Worm (Caenorhabditis elegans) whole organism, early embryonic: ENCODE results near the gene sra-32.

Experiments
- B0310.2 ChIP-seq: sonication (generic microtip); optimal IDR thresholded peaks from 2 replicates; lab custom pipeline; 2016; ENCODE audit warnings: mild to moderate bottlenecking, missing genetic modification characterization, missing compliant biosample characterization
- ama-1 ChIP-seq: fragments of 150-350 bp; optimal IDR thresholded peaks from 2 replicates; lab custom pipeline; 2014
- ceh-13 ChIP-seq: fragments of 200-800 bp; sonication (Bioruptor generic); optimal IDR thresholded peaks from 2 replicates; lab custom pipeline; 2018; ENCODE audit warnings: mild to moderate bottlenecking, missing genetic modification characterization, missing compliant biosample characterization
- ceh-36 ChIP-seq: sonication (generic microtip); optimal IDR thresholded peaks from 2 replicates; lab custom pipeline; 2016; ENCODE audit warnings: missing genetic modification characterization, inconsistent platforms, missing compliant biosample characterization
- ets-7 ChIP-seq: sonication (generic microtip); optimal IDR thresholded peaks from 2 replicates; lab custom pipeline; 2016; ENCODE audit warnings: missing genotype, missing genetic modification characterization, missing compliant biosample characterization
- flt-1 ChIP-seq: fragments of 200-800 bp; sonication (Bioruptor generic); IDR thresholded peaks from 2 replicates; pipeline ENCODE4 v1.3.6; 2022; ENCODE audit warnings: missing genetic modification characterization, missing compliant biosample characterization
- hmbx-1 ChIP-seq: sonication (generic microtip); optimal IDR thresholded peaks from 2 replicates; lab custom pipeline; 2016; ENCODE audit warnings: mild to moderate bottlenecking, missing genetic modification characterization, missing compliant biosample characterization
- hnd-1 ChIP-seq: sonication (generic microtip); optimal IDR thresholded peaks from 2 replicates; lab custom pipeline; 2016; ENCODE audit warnings: missing genetic modification characterization, missing compliant biosample characterization
- pes-1 ChIP-seq: fragments of 200-800 bp; sonication (Bioruptor generic); IDR thresholded peaks from 2 replicates; pipeline ENCODE4 v1.3.6; 2022; ENCODE audit warnings: missing genetic modification reagents, missing genetic modification characterization, missing compliant biosample characterization
- tbx-11 ChIP-seq: fragments of 200-800 bp; sonication (Bioruptor generic); IDR thresholded peaks from 2 replicates; pipeline ENCODE4 v1.3.6; 2022; ENCODE audit warnings: missing genetic modification characterization, missing compliant biosample characterization
- tbx-37 ChIP-seq: fragments of 200-800 bp; sonication (Bioruptor generic); conservative IDR thresholded peaks from 2 replicates; pipeline ENCODE4 v1.3.6; 2022; ENCODE audit warnings: missing genetic modification reagents, missing genetic modification characterization, missing compliant biosample characterization
- tra-4 ChIP-seq: sonication (generic microtip); optimal IDR thresholded peaks from 2 replicates; lab custom pipeline; 2017; ENCODE audit warnings: missing genetic modification characterization, missing compliant biosample characterization

DNA sequence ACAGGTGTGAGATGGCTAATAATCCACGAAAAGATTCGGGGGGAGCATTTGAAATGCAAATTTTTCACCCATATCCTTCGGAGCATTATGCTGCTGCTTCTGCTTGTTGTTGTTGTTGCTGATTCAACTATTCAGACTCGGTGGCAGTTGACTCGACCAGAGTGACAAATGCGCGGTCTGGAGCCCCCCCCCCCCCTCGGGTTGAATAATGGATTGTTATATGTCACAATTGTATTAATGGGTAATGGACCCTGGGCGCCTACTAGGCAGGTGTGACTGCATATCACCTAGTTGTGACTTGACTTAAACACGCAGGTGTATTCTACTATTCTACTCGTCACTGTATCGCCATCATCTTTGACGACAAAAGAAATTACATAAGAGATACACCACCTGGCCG, 43.8 kb upstream of the sra-32 start:
- TF ChIP-seq tbx-11 (GFP tag; lab: Robert Waterston, UW) = no peak
- TF ChIP-seq ama-1 (lab: Kevin White, UChicago) = no peak
- TF ChIP-seq ets-7 (tag; lab: Kevin White, UChicago) = no peak
- no peak for TF ChIP-seq hnd-1
- no peak for TF ChIP-seq tbx-37 (GFP tag; lab: Robert Waterston, UW)
- TF ChIP-seq ceh-36 (tag; lab: Kevin White, UChicago) = no peak
- TF ChIP-seq B0310.2 (tag; lab: Kevin White, UChicago) = no peak
- no peak for TF ChIP-seq tra-4 (tag; lab: Kevin White, UChicago)
- no peak for TF ChIP-seq ceh-13 (GFP tag; lab: Kevin White, UChicago)
- TF ChIP-seq hmbx-1 (tag; lab: Kevin White, UChicago) = no peak
- TF ChIP-seq pes-1 = no peak
- no peak for TF ChIP-seq flt-1 (GFP tag; lab: Robert Waterston, UW)
